Worm (Caenorhabditis elegans) whole organism, L4 larva: ENCODE data around the gene C08G5.6.

Experiments used
- F37D6.2 ChIP-seq: sonication (generic microtip); optimal IDR thresholded peaks from 2 replicates; lab custom pipeline; 2016; ENCODE audit warnings: mild to moderate bottlenecking, missing genetic modification characterization, missing compliant biosample characterization
- R02D3.7 ChIP-seq: fragments of 150-350 bp; sonication (generic microtip); optimal IDR thresholded peaks from 3 replicates; lab custom pipeline; 2014; ENCODE audit warnings: missing biosample characterization, missing genetic modification characterization
- ZK337.2 ChIP-seq: fragments of 200-800 bp; sonication (Bioruptor generic); IDR thresholded peaks from 2 replicates; pipeline ENCODE4 v1.3.6; 2022; ENCODE audit warnings: missing genetic modification reagents, missing genetic modification characterization, missing compliant biosample characterization
- aha-1 ChIP-seq: fragments of 150-350 bp; peaks from one replicate; lab custom pipeline; 2014; ENCODE audit warnings: missing biosample characterization, missing genetic modification characterization
- ama-1 ChIP-seq: fragments of 150-350 bp; optimal IDR thresholded peaks from 2 replicates; lab custom pipeline; 2014; ENCODE audit warnings: inconsistent platforms, mixed read lengths
- ceh-32 ChIP-seq: sonication (generic microtip); optimal IDR thresholded peaks from 2 replicates; lab custom pipeline; 2016; ENCODE audit warnings: mild to moderate bottlenecking, missing genetic modification characterization, missing compliant biosample characterization; ENCODE audit not compliant: poor library complexity
- daf-8 ChIP-seq: fragments of 200-800 bp; sonication (Bioruptor generic); IDR thresholded peaks from 2 replicates; pipeline ENCODE4 v1.3.6; 2022; ENCODE audit warnings: missing genetic modification characterization, missing compliant biosample characterization
- dmd-6 ChIP-seq: fragments of 200-800 bp; sonication (Bioruptor generic); IDR thresholded peaks from 2 replicates; pipeline ENCODE4 v1.3.6; 2022; ENCODE audit warnings: missing genetic modification reagents, missing genetic modification characterization, missing compliant biosample characterization
- dmd-9 ChIP-seq: fragments of 200-800 bp; sonication (Bioruptor generic); IDR thresholded peaks from 2 replicates; pipeline ENCODE4 v1.3.6; 2022; ENCODE audit warnings: missing genetic modification reagents, missing genetic modification characterization, missing compliant biosample characterization
- duxl-1 ChIP-seq: sonication (generic microtip); optimal IDR thresholded peaks from 2 replicates; lab custom pipeline; 2016; ENCODE audit warnings: mild to moderate bottlenecking, missing genetic modification characterization, moderate library complexity, missing compliant biosample characterization; ENCODE audit not compliant: poor library complexity
- dve-1 ChIP-seq: sonication (generic microtip); optimal IDR thresholded peaks from 2 replicates; lab custom pipeline; 2017; ENCODE audit warnings: antibody characterized with exemption, mild to moderate bottlenecking, missing genetic modification characterization, missing compliant biosample characterization; ENCODE audit not compliant: insufficient read depth
- fkh-10 ChIP-seq: fragments of 150-350 bp; optimal IDR thresholded peaks from 2 replicates; lab custom pipeline; 2014; ENCODE audit warnings: missing biosample characterization, missing genetic modification reagents, missing genetic modification characterization
- gei-8 ChIP-seq: fragments of 200-800 bp; sonication (Bioruptor generic); optimal IDR thresholded peaks from 2 replicates; lab custom pipeline; 2018; ENCODE audit warnings: mild to moderate bottlenecking, missing genetic modification characterization, missing compliant biosample characterization
- hlh-11 ChIP-seq: fragments of 200-800 bp; sonication (Bioruptor generic); optimal IDR thresholded peaks from 2 replicates; lab custom pipeline; 2018; ENCODE audit warnings: mild to moderate bottlenecking, missing genetic modification characterization, missing compliant biosample characterization
- lin-13 ChIP-seq: fragments of 150-350 bp; optimal IDR thresholded peaks from 2 replicates; lab custom pipeline; 2014; ENCODE audit warnings: missing biosample characterization, missing genetic modification reagents, missing genetic modification characterization
- lin-15B ChIP-seq: fragments of 150-350 bp; sonication (generic microtip); optimal IDR thresholded peaks from 3 replicates; lab custom pipeline; 2014; ENCODE audit warnings: missing biosample characterization, missing genetic modification characterization
- lin-38 ChIP-seq: fragments of 200-800 bp; sonication (Bioruptor generic); IDR thresholded peaks from 2 replicates; pipeline ENCODE4 v1.3.6; 2022; ENCODE audit warnings: missing genetic modification reagents, missing genetic modification characterization, missing compliant biosample characterization
- madf-9 ChIP-seq: fragments of 200-800 bp; sonication (Bioruptor generic); conservative IDR thresholded peaks from 2 replicates; pipeline ENCODE4 v1.3.6; 2022; ENCODE audit warnings: missing genetic modification reagents, missing genetic modification characterization, missing compliant biosample characterization
- mdl-1 ChIP-seq, 2 experiments: fragments of 150-350 bp in 1 of 2; sonication (generic microtip) in 1 of 2; optimal IDR thresholded peaks; 2 replicates each; lab custom pipeline; 2014 to 2017; ENCODE audit warnings: missing biosample characterization in 2 of 2, missing genetic modification characterization in 2 of 2
- nhr-237 ChIP-seq: sonication (generic microtip); optimal IDR thresholded peaks from 2 replicates; lab custom pipeline; 2017; ENCODE audit warnings: missing biosample characterization, missing genetic modification characterization
- nhr-28 ChIP-seq: fragments of 150-350 bp; optimal IDR thresholded peaks from 2 replicates; lab custom pipeline; 2014; ENCODE audit warnings: missing biosample characterization, missing genetic modification characterization
- nhr-41 ChIP-seq: fragments of 200-800 bp; sonication (Bioruptor generic); IDR thresholded peaks from 2 replicates; pipeline ENCODE4 v1.3.6; 2022; ENCODE audit warnings: missing genetic modification reagents, missing genetic modification characterization, missing compliant biosample characterization
- nhr-77 ChIP-seq: fragments of 150-350 bp; optimal IDR thresholded peaks from 2 replicates; lab custom pipeline; 2014; ENCODE audit warnings: missing biosample characterization, missing genetic modification characterization
- php-3 ChIP-seq: fragments of 200-800 bp; sonication (Bioruptor generic); IDR thresholded peaks from 2 replicates; pipeline ENCODE4 v1.3.6; 2022; ENCODE audit warnings: missing genetic modification reagents, missing genetic modification characterization, missing compliant biosample characterization
- pqm-1 ChIP-seq: sonication (generic microtip); optimal IDR thresholded peaks from 2 replicates; lab custom pipeline; 2017; ENCODE audit warnings: missing biosample characterization, missing genetic modification characterization
- sdz-12 ChIP-seq: fragments of 200-800 bp; sonication (Bioruptor generic); optimal IDR thresholded peaks from 2 replicates; lab custom pipeline; 2018; ENCODE audit warnings: mild to moderate bottlenecking, missing genetic modification characterization, missing compliant biosample characterization
- snpc-4 ChIP-seq: fragments of 150-350 bp; optimal IDR thresholded peaks from 2 replicates; lab custom pipeline; 2014; ENCODE audit warnings: missing biosample characterization, missing genetic modification characterization
- tag-97 ChIP-seq: fragments of 200-800 bp; sonication (Bioruptor generic); IDR thresholded peaks from 2 replicates; pipeline ENCODE4 v1.3.6; 2022; ENCODE audit warnings: missing genetic modification characterization, missing compliant biosample characterization
- unc-62 ChIP-seq, 3 experiments: fragments of 150-350 bp in 1 of 3; sonication (generic microtip); optimal IDR thresholded peaks in 2 of 3; peaks in 1 of 3; 1 replicate in 1 of 3; 2 replicates in 2 of 3; lab custom pipeline; 2014 to 2017; ENCODE audit warnings: missing biosample characterization in 3 of 3, missing genetic modification characterization in 3 of 3, missing genetic modification reagents in 3 of 3, missing genotype in 1 of 3
- zfp-2 ChIP-seq: sonication (generic microtip); optimal IDR thresholded peaks from 2 replicates; lab custom pipeline; 2016; ENCODE audit warnings: mild to moderate bottlenecking, missing genetic modification characterization, missing compliant biosample characterization

The C08G5.6 gene

DNA sequence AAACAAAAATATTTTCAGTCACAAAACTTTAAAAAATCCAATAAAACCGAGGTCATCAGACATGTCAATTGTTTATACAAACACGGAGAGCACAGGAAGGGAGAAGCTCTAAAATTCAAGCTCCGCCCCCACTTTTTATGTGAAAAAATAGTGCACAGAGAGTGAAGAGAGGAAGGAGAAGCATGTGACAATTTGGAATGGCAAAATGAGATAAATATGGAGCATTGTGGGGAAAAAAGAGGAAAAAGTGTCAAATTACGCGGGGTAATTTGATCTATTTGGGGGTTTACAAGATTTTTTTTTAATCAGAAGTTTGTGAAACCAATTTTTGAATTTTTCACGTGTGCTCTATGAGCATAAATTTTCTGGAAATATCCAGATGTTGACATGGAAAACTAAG is 7.4 kb upstream of the C08G5.6 start (continued):
- TF ChIP-seq dve-1 (tag; lab: Kevin White, UChicago) (peak; percentile 44), F37D6.2 (tag; lab: Kevin White, UChicago) (no peak), snpc-4 (tag; lab: Kevin White, UChicago) (no peak), php-3 (GFP tag; lab: Robert Waterston, UW) (peak; percentile 72), tag-97 (GFP tag; lab: Robert Waterston, UW) (no peak), hlh-11 (peak; percentile 37), mdl-1 (tag; optimal IDR thresholded peaks at IDR 0.05; lab: Kevin White, UChicago) (peak in 1 of 2 experiments; percentile 21), R02D3.7 (tag; lab: Kevin White, UChicago) (no peak)

DNA sequence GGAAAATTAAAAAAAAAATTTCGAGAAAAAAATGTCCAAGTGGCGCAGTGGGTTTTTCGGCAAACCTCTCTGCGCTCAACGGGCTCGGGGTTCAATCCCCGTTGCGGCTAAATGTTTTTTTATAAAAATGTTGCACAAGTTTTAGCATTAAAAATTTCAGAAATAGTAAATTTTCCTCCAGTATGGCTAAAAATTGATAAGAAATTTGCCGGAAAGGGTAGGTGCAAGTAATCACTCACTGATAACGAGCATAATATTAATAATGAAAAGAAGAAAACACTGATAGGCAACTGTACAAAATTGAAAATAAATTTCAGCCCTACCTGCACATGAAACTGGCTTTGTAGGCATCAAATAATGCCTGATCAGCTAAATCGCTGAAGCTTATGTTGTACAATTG is 6.0 kb upstream of the C08G5.6 start:
- TF ChIP-seq madf-9 (GFP tag; lab: Robert Waterston, UW) (no peak), php-3 (GFP tag; lab: Robert Waterston, UW) (no peak), nhr-237 (tag; lab: Kevin White, UChicago) (no peak), unc-62 (GFP tag; optimal IDR thresholded peaks at IDR 0.05 in 1 of 2; lab: Kevin White, UChicago) (no peak), unc-62 (tag; optimal IDR thresholded peaks at IDR 0.05; lab: Kevin White, UChicago) (no peak), tag-97 (GFP tag; lab: Robert Waterston, UW) (no peak), duxl-1 (tag; lab: Kevin White, UChicago) (no peak), pqm-1 (tag; lab: Kevin White, UChicago) (peak; percentile 66), zfp-2 (no peak), nhr-28 (tag; lab: Kevin White, UChicago) (peak; percentile 42), dmd-9 (no peak), ama-1 (lab: Kevin White, UChicago) (no peak), dmd-6 (GFP tag; lab: Robert Waterston, UW) (peak; percentile 28; the same call in 1 of the 2 replicates)

ce11 chrII:765219-765618 is 5.1 kb upstream of the C08G5.6 start, which contains the start of gene C08G5.7:
C08G5.7 (minus strand) TSS chrII:765319.
- TF ChIP-seq nhr-41 (GFP tag; lab: Robert Waterston, UW) (no peak), nhr-77 (tag; lab: Kevin White, UChicago) (no peak), sdz-12 (GFP tag; lab: Kevin White, UChicago) (no peak), ceh-32 (tag; lab: Kevin White, UChicago) (no peak), lin-15B (no peak), php-3 (GFP tag; lab: Robert Waterston, UW) (no peak)

- TF ChIP-seq daf-8 (GFP tag; lab: Robert Waterston, UW) (no peak), lin-13 (GFP tag; lab: Kevin White, UChicago) (peak; percentile 11), ZK337.2 (GFP tag; lab: Robert Waterston, UW) (no peak), gei-8 (GFP tag; lab: Kevin White, UChicago) (no peak), lin-38 (GFP tag; lab: Robert Waterston, UW) (peak; percentile 40), aha-1 (tag; lab: Kevin White, UChicago) (peak; percentile 27)
- TF ChIP-seq, all 104 proteins: peak for 3
Observed at ce11 chrII:769250-769649, 1.1 kb upstream of the C08G5.6 start.

DNA sequence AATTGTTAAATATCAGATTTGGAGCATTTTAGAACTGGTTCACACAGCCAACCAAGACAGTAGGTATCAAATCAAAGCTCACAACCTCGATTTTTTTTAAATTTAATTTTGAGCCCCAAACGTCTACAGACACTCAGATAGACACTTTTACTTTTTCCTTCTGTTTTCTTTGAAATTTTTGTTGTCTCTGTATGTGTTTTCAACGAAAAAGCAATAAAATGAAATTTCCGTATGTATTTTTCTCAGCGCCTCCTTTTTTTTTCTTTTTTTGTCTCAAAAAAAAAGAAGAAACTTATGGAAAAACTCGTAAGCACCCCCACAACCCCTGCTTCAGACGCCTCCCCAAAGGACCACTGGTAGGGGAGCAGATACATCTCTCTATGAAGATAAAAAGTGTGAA is 3.5 kb downstream of the C08G5.6 start:
- TF ChIP-seq lin-15B (no peak), fkh-10 (GFP tag; lab: Kevin White, UChicago) (peak; percentile 81)

DNA sequence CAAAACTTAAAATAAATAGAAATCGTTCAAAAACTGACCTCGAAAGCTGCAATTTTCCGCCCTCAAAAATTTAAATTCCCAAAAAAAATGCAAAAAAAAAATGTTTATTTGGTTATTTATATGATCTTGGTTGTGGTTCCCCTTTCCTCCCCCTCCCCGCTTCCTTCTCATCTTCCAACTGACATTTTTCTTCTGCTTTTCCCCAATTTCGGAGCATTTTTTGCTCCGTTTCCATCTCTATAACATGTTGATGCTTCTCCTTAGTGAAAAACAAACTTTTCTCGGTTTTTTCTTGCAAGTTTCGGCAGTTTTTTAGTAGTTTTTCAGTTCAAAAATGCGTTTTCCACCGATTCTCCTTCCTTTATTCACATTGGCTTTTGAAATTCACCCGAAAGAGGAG is 4.7 kb downstream of the C08G5.6 start, which contains the start of gene Y39F10A.1:
TSS of gene Y39F10A.1 (plus strand) at position 301 of the 400 bp plus-strand sequence.
- TF ChIP-seq nhr-41 (GFP tag; lab: Robert Waterston, UW), result no peak
- no peak for TF ChIP-seq dve-1 (tag; lab: Kevin White, UChicago)
- TF ChIP-seq unc-62 (GFP tag; optimal IDR thresholded peaks at IDR 0.05 in 1 of 2; lab: Kevin White, UChicago), result peak in 1 of 2 experiments; percentile 46
- TF ChIP-seq unc-62 (tag; optimal IDR thresholded peaks at IDR 0.05; lab: Kevin White, UChicago), result no peak
